Worm (Caenorhabditis elegans): Measurements from ENCODE around the gene Y46G5A.36.

ce11 chrII:12824463-12824862 lies 984 bp downstream of the Y46G5A.36 start:
- TF ChIP-seq pha-4 (tag; optimal IDR thresholded peaks at IDR 0.05) (no peak), ztf-11 (tag; optimal IDR thresholded peaks at IDR 0.05) (no peak)
